Fruit fly (Drosophila melanogaster) whole organism, prepupa: ENCODE data around the gene sens-2.

Experiments
- Blimp-1 ChIP-seq: fragments of 200-800 bp; sonication (Bioruptor generic); optimal IDR thresholded peaks from 3 replicates; lab custom pipeline; 2017; ENCODE audit warnings: missing biosample characterization, missing genetic modification characterization, mild to moderate bottlenecking, moderate library complexity, missing genetic modification reagents
- CG11762 ChIP-seq: fragments of 200-800 bp; sonication (Bioruptor generic); optimal IDR thresholded peaks from 3 replicates; lab custom pipeline; 2016; ENCODE audit warnings: missing biosample characterization, missing genetic modification characterization; ENCODE audit not compliant: insufficient read depth
- CG15336 ChIP-seq: fragments of 200-800 bp; sonication (Bioruptor generic); IDR thresholded peaks from 2 replicates; pipeline ENCODE4 v1.3.6; 2022; ENCODE audit warnings: missing biosample characterization, missing genetic modification characterization
- CG16779 ChIP-seq: fragments of 200-800 bp; sonication (Bioruptor generic); optimal IDR thresholded peaks from 3 replicates; lab custom pipeline; 2017; ENCODE audit warnings: missing biosample characterization, mild to moderate bottlenecking, missing genetic modification characterization
- CG31627 ChIP-seq: fragments of 200-800 bp; sonication (Bioruptor generic); optimal IDR thresholded peaks from 3 replicates; lab custom pipeline; 2016; ENCODE audit warnings: missing biosample characterization, missing genetic modification characterization
- CG6792 ChIP-seq: fragments of 200-800 bp; sonication (Bioruptor generic); optimal IDR thresholded peaks from 3 replicates; lab custom pipeline; 2016; ENCODE audit warnings: missing biosample characterization, missing genetic modification characterization
- CG6854 ChIP-seq: fragments of 200-800 bp; sonication (Bioruptor generic); optimal IDR thresholded peaks from 2 replicates; lab custom pipeline; 2017; ENCODE audit warnings: missing biosample characterization, mild to moderate bottlenecking, missing genetic modification characterization
- CG8119 ChIP-seq: fragments of 200-800 bp; sonication (Bioruptor generic); IDR thresholded peaks from 3 replicates; pipeline ENCODE4 v1.3.6; 2022; ENCODE audit warnings: missing biosample characterization, missing genetic modification characterization
- Eip75B ChIP-seq: fragments of 200-800 bp; sonication (Bioruptor generic); optimal IDR thresholded peaks from 3 replicates; lab custom pipeline; 2016; ENCODE audit warnings: missing biosample characterization, missing genetic modification characterization
- Eip78C ChIP-seq: fragments of 200-800 bp; sonication (Bioruptor generic); peaks from one replicate; lab custom pipeline; 2016; ENCODE audit warnings: missing biosample characterization, missing genetic modification characterization
- Eip93F ChIP-seq: fragments of 200-800 bp; sonication (Bioruptor generic); optimal IDR thresholded peaks from 2 replicates; lab custom pipeline; 2016; ENCODE audit warnings: missing biosample characterization, mild to moderate bottlenecking, missing genetic modification characterization
- Ets96B ChIP-seq: fragments of 200-800 bp; optimal IDR thresholded peaks from 2 replicates; lab custom pipeline; 2019; ENCODE audit warnings: missing biosample characterization, mild to moderate bottlenecking, missing genetic modification characterization, moderate library complexity
- ss ChIP-seq, 2 experiments: fragments of 200-800 bp; sonication (Bioruptor generic); optimal IDR thresholded peaks; 2 replicates in 1 of 2; 3 replicates in 1 of 2; lab custom pipeline; 2017 to 2018; ENCODE audit warnings: mild to moderate bottlenecking in 2 of 2, missing biosample characterization in 2 of 2, missing genetic modification characterization in 2 of 2, moderate library complexity in 1 of 2
- vri ChIP-seq: fragments of 200-800 bp; sonication (Bioruptor generic); optimal IDR thresholded peaks from 3 replicates; lab custom pipeline; 2016; ENCODE audit warnings: missing biosample characterization, mild to moderate bottlenecking, missing genetic modification characterization

DNA sequence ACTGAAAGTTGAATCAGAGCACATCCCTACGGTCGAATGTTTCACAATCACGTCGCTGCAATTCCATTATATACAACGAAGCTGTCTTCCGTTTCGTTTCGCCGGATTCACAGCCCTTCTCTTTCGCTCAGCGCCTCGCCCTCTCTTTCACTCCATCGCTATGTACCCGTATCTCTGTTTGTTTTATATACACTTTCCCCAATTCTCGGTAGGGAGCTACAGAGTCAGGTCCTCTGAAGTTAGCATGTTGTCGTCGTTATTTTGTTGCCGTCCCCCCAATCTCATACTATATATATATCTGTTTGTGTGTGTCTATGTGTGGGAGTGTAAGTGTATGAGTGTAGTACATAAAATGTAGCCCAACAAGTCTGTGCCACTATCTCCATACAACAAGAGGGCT, 14.4 kb downstream of the sens-2 start:
- TF ChIP-seq CG15336 (GFP tag; lab: Robert Waterston, UW) (no peak), CG6854 (no peak), CG16779 (tag; lab: Kevin White, UChicago) (no peak), Eip93F (GFP tag; lab: Kevin White, UChicago) (no peak), CG6792 (no peak), CG31627 (GFP tag; lab: Kevin White, UChicago) (no peak), Blimp-1 (GFP tag; lab: Kevin White, UChicago) (no peak), vri (GFP tag; lab: Kevin White, UChicago) (no peak), ss (GFP tag; optimal IDR thresholded peaks at IDR 0.05; lab: Kevin White, UChicago) (no peak), CG8119 (GFP tag; lab: Robert Waterston, UW) (no peak), Eip78C (GFP tag; lab: Kevin White, UChicago) (no peak), Eip75B (GFP tag; lab: Kevin White, UChicago) (no peak), CG11762 (GFP tag; lab: Kevin White, UChicago) (no peak), Ets96B (tag; lab: Kevin White, UChicago) (no peak)
